Fruit fly (Drosophila melanogaster) whole organism, prepupa: ENCODE results near the gene CG11380.

Experiments used
- Blimp-1 ChIP-seq: fragments of 200-800 bp; sonication (Bioruptor generic); optimal IDR thresholded peaks from 3 replicates; lab custom pipeline; 2017; ENCODE audit warnings: missing biosample characterization, missing genetic modification characterization, mild to moderate bottlenecking, moderate library complexity, missing genetic modification reagents
- CG10669 ChIP-seq: fragments of 200-800 bp; sonication (Bioruptor generic); optimal IDR thresholded peaks from 3 replicates; lab custom pipeline; 2018; ENCODE audit warnings: missing biosample characterization, mild to moderate bottlenecking, missing genetic modification characterization, moderate library complexity
- CG11294 ChIP-seq: fragments of 200-800 bp; sonication (Bioruptor generic); IDR thresholded peaks from 2 replicates; pipeline ENCODE4 v1.3.6; 2022; ENCODE audit warnings: missing biosample characterization, missing genetic modification characterization
- CG11762 ChIP-seq: fragments of 200-800 bp; sonication (Bioruptor generic); optimal IDR thresholded peaks from 3 replicates; lab custom pipeline; 2016; ENCODE audit warnings: missing biosample characterization, missing genetic modification characterization; ENCODE audit not compliant: insufficient read depth
- CG11902 ChIP-seq: fragments of 200-800 bp; sonication (Bioruptor generic); optimal IDR thresholded peaks from 3 replicates; lab custom pipeline; 2016; ENCODE audit warnings: missing biosample characterization, missing genetic modification characterization
- CG15336 ChIP-seq: fragments of 200-800 bp; sonication (Bioruptor generic); IDR thresholded peaks from 2 replicates; pipeline ENCODE4 v1.3.6; 2022; ENCODE audit warnings: missing biosample characterization, missing genetic modification characterization
- CG1621 ChIP-seq: fragments of 200-800 bp; sonication (Bioruptor generic); optimal IDR thresholded peaks from 3 replicates; lab custom pipeline; 2018; ENCODE audit warnings: missing biosample characterization, mild to moderate bottlenecking, missing genetic modification characterization
- CG16779 ChIP-seq: fragments of 200-800 bp; sonication (Bioruptor generic); optimal IDR thresholded peaks from 3 replicates; lab custom pipeline; 2017; ENCODE audit warnings: missing biosample characterization, mild to moderate bottlenecking, missing genetic modification characterization
- CG3032 ChIP-seq: fragments of 200-800 bp; optimal IDR thresholded peaks from 2 replicates; lab custom pipeline; 2019; ENCODE audit warnings: missing biosample characterization, mild to moderate bottlenecking, missing genetic modification characterization, moderate library complexity
- CG31627 ChIP-seq: fragments of 200-800 bp; sonication (Bioruptor generic); optimal IDR thresholded peaks from 3 replicates; lab custom pipeline; 2016; ENCODE audit warnings: missing biosample characterization, missing genetic modification characterization
- CG32006 ChIP-seq: fragments of 200-800 bp; sonication (Bioruptor generic); optimal IDR thresholded peaks from 3 replicates; lab custom pipeline; 2017; ENCODE audit warnings: missing biosample characterization, mild to moderate bottlenecking, missing genetic modification characterization
- CG3919 ChIP-seq: fragments of 200-800 bp; sonication (Bioruptor generic); optimal IDR thresholded peaks from 3 replicates; lab custom pipeline; 2016; ENCODE audit warnings: missing biosample characterization, missing genetic modification characterization
- CG4318 ChIP-seq: fragments of 200-800 bp; sonication (Bioruptor generic); optimal IDR thresholded peaks from 3 replicates; lab custom pipeline; 2017; ENCODE audit warnings: missing biosample characterization, mild to moderate bottlenecking, missing genetic modification characterization
- CG6163 ChIP-seq: fragments of 200-800 bp; sonication (Bioruptor generic); IDR thresholded peaks from 3 replicates; pipeline ENCODE4 v1.3.6; 2022; ENCODE audit warnings: missing biosample characterization, missing genetic modification characterization
- CG6276 ChIP-seq: fragments of 200-800 bp; sonication (Bioruptor generic); optimal IDR thresholded peaks from 2 replicates; lab custom pipeline; 2017; ENCODE audit warnings: missing biosample characterization, mild to moderate bottlenecking, missing genetic modification characterization
- CG6808 ChIP-seq: fragments of 200-800 bp; sonication (Bioruptor generic); optimal IDR thresholded peaks from 3 replicates; lab custom pipeline; 2017; ENCODE audit warnings: missing biosample characterization, missing genetic modification characterization, mild to moderate bottlenecking, moderate library complexity, missing genetic modification reagents
- CG6854 ChIP-seq: fragments of 200-800 bp; sonication (Bioruptor generic); optimal IDR thresholded peaks from 2 replicates; lab custom pipeline; 2017; ENCODE audit warnings: missing biosample characterization, mild to moderate bottlenecking, missing genetic modification characterization
- CG7368 ChIP-seq: fragments of 200-800 bp; sonication (Bioruptor generic); optimal IDR thresholded peaks from 3 replicates; lab custom pipeline; 2016; ENCODE audit warnings: missing biosample characterization, missing genetic modification characterization
- CG8119 ChIP-seq: fragments of 200-800 bp; sonication (Bioruptor generic); IDR thresholded peaks from 3 replicates; pipeline ENCODE4 v1.3.6; 2022; ENCODE audit warnings: missing biosample characterization, missing genetic modification characterization
- CG8319 ChIP-seq: fragments of 200-800 bp; sonication (Bioruptor generic); optimal IDR thresholded peaks from 3 replicates; lab custom pipeline; 2016; ENCODE audit warnings: missing biosample characterization, missing genetic modification characterization
- CG9139 ChIP-seq: fragments of 200-800 bp; sonication (Bioruptor generic); optimal IDR thresholded peaks from 3 replicates; lab custom pipeline; 2017; ENCODE audit warnings: missing biosample characterization, mild to moderate bottlenecking, missing genetic modification characterization
- Eip75B ChIP-seq: fragments of 200-800 bp; sonication (Bioruptor generic); optimal IDR thresholded peaks from 3 replicates; lab custom pipeline; 2016; ENCODE audit warnings: missing biosample characterization, missing genetic modification characterization
- Eip78C ChIP-seq: fragments of 200-800 bp; sonication (Bioruptor generic); peaks from one replicate; lab custom pipeline; 2016; ENCODE audit warnings: missing biosample characterization, missing genetic modification characterization
- Ets21C ChIP-seq: fragments of 200-800 bp; sonication (Bioruptor generic); optimal IDR thresholded peaks from 3 replicates; lab custom pipeline; 2016; ENCODE audit warnings: missing biosample characterization, missing genetic modification characterization
- Ets96B ChIP-seq: fragments of 200-800 bp; optimal IDR thresholded peaks from 2 replicates; lab custom pipeline; 2019; ENCODE audit warnings: missing biosample characterization, mild to moderate bottlenecking, missing genetic modification characterization, moderate library complexity
- Hr39 ChIP-seq: fragments of 200-800 bp; sonication (Bioruptor generic); optimal IDR thresholded peaks from 2 replicates; lab custom pipeline; 2016; ENCODE audit warnings: missing biosample characterization, missing genetic modification characterization
- Lpt ChIP-seq: fragments of 200-800 bp; sonication (Bioruptor generic); optimal IDR thresholded peaks from 3 replicates; lab custom pipeline; 2016; ENCODE audit warnings: missing biosample characterization, missing genetic modification characterization
- Met ChIP-seq: fragments of 200-800 bp; sonication (Bioruptor generic); optimal IDR thresholded peaks from 3 replicates; lab custom pipeline; 2016; ENCODE audit warnings: missing biosample characterization, missing genetic modification characterization
- OdsH ChIP-seq: fragments of 200-800 bp; sonication (Bioruptor generic); optimal IDR thresholded peaks from 3 replicates; lab custom pipeline; 2016; ENCODE audit warnings: missing biosample characterization, missing genetic modification characterization
- Smox ChIP-seq: fragments of 200-800 bp; sonication (Bioruptor generic); optimal IDR thresholded peaks from 3 replicates; lab custom pipeline; 2016; ENCODE audit warnings: missing biosample characterization, missing genetic modification characterization
- Sox102F ChIP-seq: fragments of 200-800 bp; sonication (Bioruptor generic); optimal IDR thresholded peaks from 2 replicates; lab custom pipeline; 2016; ENCODE audit warnings: missing biosample characterization, mild to moderate bottlenecking, missing genetic modification characterization
- achi ChIP-seq: fragments of 200-800 bp; sonication (Bioruptor generic); optimal IDR thresholded peaks from 3 replicates; lab custom pipeline; 2016; ENCODE audit warnings: missing biosample characterization, missing genetic modification characterization
- acj6 ChIP-seq: fragments of 200-800 bp; sonication (Bioruptor generic); optimal IDR thresholded peaks from 3 replicates; lab custom pipeline; 2016; ENCODE audit warnings: missing biosample characterization, missing genetic modification characterization
- cyc ChIP-seq: fragments of 200-800 bp; sonication (Bioruptor generic); optimal IDR thresholded peaks from 3 replicates; lab custom pipeline; 2016; ENCODE audit warnings: missing biosample characterization, missing genetic modification characterization
- dac ChIP-seq: fragments of 200-800 bp; sonication (Bioruptor generic); optimal IDR thresholded peaks from 2 replicates; lab custom pipeline; 2017; ENCODE audit warnings: missing biosample characterization, mild to moderate bottlenecking, missing genetic modification characterization
- dsx ChIP-seq: fragments of 200-800 bp; optimal IDR thresholded peaks from 3 replicates; lab custom pipeline; 2019; ENCODE audit warnings: missing biosample characterization, mild to moderate bottlenecking, missing genetic modification characterization, moderate library complexity; ENCODE audit not compliant: poor library complexity, severe bottlenecking
- eg ChIP-seq: fragments of 200-800 bp; sonication (Bioruptor generic); IDR thresholded peaks from 3 replicates; pipeline ENCODE4 v1.3.6; 2022; ENCODE audit warnings: missing biosample characterization, missing genetic modification characterization
- fd59A ChIP-seq: fragments of 200-800 bp; sonication (Bioruptor generic); optimal IDR thresholded peaks from 2 replicates; lab custom pipeline; 2017; ENCODE audit warnings: missing biosample characterization, mild to moderate bottlenecking, missing genetic modification characterization, missing genetic modification reagents
- fd85E ChIP-seq: fragments of 200-800 bp; sonication (Bioruptor generic); optimal IDR thresholded peaks from 3 replicates; lab custom pipeline; 2016; ENCODE audit warnings: missing biosample characterization, missing genetic modification characterization
- fkh ChIP-seq: fragments of 200-800 bp; sonication (Bioruptor generic); optimal IDR thresholded peaks from 3 replicates; lab custom pipeline; 2017; ENCODE audit warnings: missing biosample characterization, mild to moderate bottlenecking, missing genetic modification characterization, moderate library complexity
- lz ChIP-seq: fragments of 200-800 bp; sonication (Bioruptor generic); optimal IDR thresholded peaks from 3 replicates; lab custom pipeline; 2016; ENCODE audit warnings: missing biosample characterization, missing genetic modification characterization
- net ChIP-seq: fragments of 200-800 bp; sonication (Bioruptor generic); optimal IDR thresholded peaks from 3 replicates; lab custom pipeline; 2016; ENCODE audit warnings: missing biosample characterization, missing genetic modification characterization
- pdm3 ChIP-seq: fragments of 200-800 bp; sonication (Bioruptor generic); optimal IDR thresholded peaks from 3 replicates; lab custom pipeline; 2016; ENCODE audit warnings: missing biosample characterization, missing genetic modification characterization
- salr ChIP-seq, 2 experiments: fragments of 200-800 bp; sonication (Bioruptor generic); optimal IDR thresholded peaks; 3 replicates each; lab custom pipeline; 2016 to 2018; ENCODE audit warnings: missing biosample characterization in 2 of 2, missing genetic modification characterization in 2 of 2, mild to moderate bottlenecking in 1 of 2
- spab ChIP-seq: fragments of 200-800 bp; sonication (Bioruptor generic); optimal IDR thresholded peaks from 2 replicates; lab custom pipeline; 2017; ENCODE audit warnings: missing biosample characterization, mild to moderate bottlenecking, missing genetic modification characterization, missing genetic modification reagents
- ss ChIP-seq, 2 experiments: fragments of 200-800 bp; sonication (Bioruptor generic); optimal IDR thresholded peaks; 2 replicates in 1 of 2; 3 replicates in 1 of 2; lab custom pipeline; 2017 to 2018; ENCODE audit warnings: mild to moderate bottlenecking in 2 of 2, missing biosample characterization in 2 of 2, missing genetic modification characterization in 2 of 2, moderate library complexity in 1 of 2
- svp ChIP-seq: fragments of 200-800 bp; sonication (Bioruptor generic); peaks from one replicate; lab custom pipeline; 2016; ENCODE audit warnings: missing biosample characterization, missing genetic modification characterization

Gene CG11380

DNA sequence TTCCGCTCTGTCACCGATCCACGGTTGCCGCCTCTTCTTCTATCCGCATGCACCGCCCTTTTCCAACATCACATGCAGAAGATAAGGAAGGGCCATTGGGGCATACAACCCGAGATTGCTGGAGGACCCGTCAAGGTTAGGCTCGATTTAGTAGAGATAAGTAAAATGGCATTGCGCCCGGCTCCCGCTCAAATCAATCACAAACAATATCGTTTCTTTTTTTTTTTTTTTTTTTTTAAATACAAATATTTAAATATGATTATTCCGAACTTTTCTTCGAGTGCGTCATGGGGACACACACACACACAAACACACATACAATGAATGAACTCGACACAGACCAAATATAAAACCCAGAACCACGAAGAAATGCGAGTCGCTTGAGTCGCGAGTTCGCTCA lies 38.0 kb downstream of the CG11380 start (continued):
- no peak for TF ChIP-seq CG1621
- no peak for TF ChIP-seq Hr39
- TF ChIP-seq fd85E (GFP tag; lab: Kevin White, UChicago): no peak
- no peak for TF ChIP-seq Eip75B (GFP tag; lab: Kevin White, UChicago)
- no peak for TF ChIP-seq CG11294 (GFP tag; lab: Robert Waterston, UW)
- no peak for TF ChIP-seq Ets96B
- no peak for TF ChIP-seq Ets21C (GFP tag; lab: Kevin White, UChicago)
- no peak for TF ChIP-seq CG6854 (GFP tag; lab: Kevin White, UChicago)
- no peak for TF ChIP-seq CG7368
- no peak for TF ChIP-seq CG31627 (GFP tag; lab: Kevin White, UChicago)

dm6 chrX:1229567-1229966 lies 38.5 kb downstream of the CG11380 start:
- TF ChIP-seq Lpt (GFP tag; lab: Kevin White, UChicago): no peak
- TF ChIP-seq ss (GFP tag; optimal IDR thresholded peaks at IDR 0.05; lab: Kevin White, UChicago): peak in 1 of 2 experiments; percentile 66
- TF ChIP-seq CG1621: no peak
- TF ChIP-seq spab (GFP tag; lab: Kevin White, UChicago): no peak
- no peak for TF ChIP-seq Eip75B (GFP tag; lab: Kevin White, UChicago)
- no peak for TF ChIP-seq lz (GFP tag; lab: Kevin White, UChicago)
- no peak for TF ChIP-seq Hr39
- TF ChIP-seq CG31627 (GFP tag; lab: Kevin White, UChicago): no peak
- TF ChIP-seq, all 60 proteins: peak for 1

dm6 chrX:1231707-1232106 lies 40.6 kb downstream of the CG11380 start:
- peak; percentile 23 for TF ChIP-seq CG10669 (GFP tag; lab: Kevin White, UChicago)
- TF ChIP-seq acj6 (GFP tag; lab: Kevin White, UChicago): no peak
- TF ChIP-seq fd59A (GFP tag; lab: Kevin White, UChicago): no peak
- no peak for TF ChIP-seq Hr39
- TF ChIP-seq spab (GFP tag; lab: Kevin White, UChicago): peak; percentile 1
- peak; percentile 60 for TF ChIP-seq CG32006
- TF ChIP-seq eg (GFP tag; lab: Robert Waterston, UW): peak; percentile 65
- TF ChIP-seq CG15336 (GFP tag; lab: Robert Waterston, UW): peak; percentile 58
- TF ChIP-seq Ets21C (GFP tag; lab: Kevin White, UChicago): no peak
- no peak for TF ChIP-seq CG3032 (tag; lab: Kevin White, UChicago)
- peak; percentile 45; the same call in 1 of the 3 replicates for TF ChIP-seq CG8119 (GFP tag; lab: Robert Waterston, UW)
- no peak for TF ChIP-seq Met (GFP tag; lab: Kevin White, UChicago)
- TF ChIP-seq dac (GFP tag; lab: Kevin White, UChicago): no peak
- no peak for TF ChIP-seq CG8319
- TF ChIP-seq cyc: no peak
- TF ChIP-seq CG6163: peak; percentile 53; the same call in 2 of the 3 replicates
- peak; percentile 5 for TF ChIP-seq achi (GFP tag; lab: Kevin White, UChicago)
- no peak for TF ChIP-seq CG11762 (GFP tag; lab: Kevin White, UChicago)
- TF ChIP-seq fd85E (GFP tag; lab: Kevin White, UChicago): no peak
- TF ChIP-seq Eip78C: peak; percentile 20
- TF ChIP-seq CG9139 (GFP tag; lab: Kevin White, UChicago): no peak
- TF ChIP-seq pdm3 (GFP tag; lab: Kevin White, UChicago): no peak
- TF ChIP-seq CG6276 (GFP tag; lab: Kevin White, UChicago): peak; percentile 49
- no peak for TF ChIP-seq ss (GFP tag; optimal IDR thresholded peaks at IDR 0.05; lab: Kevin White, UChicago)
- no peak for TF ChIP-seq svp
- TF ChIP-seq Lpt (GFP tag; lab: Kevin White, UChicago): no peak
- no peak for TF ChIP-seq Blimp-1 (GFP tag; lab: Kevin White, UChicago)
- no peak for TF ChIP-seq dsx (GFP tag; lab: Kevin White, UChicago)
- TF ChIP-seq CG7368: no peak
- no peak for TF ChIP-seq CG16779 (tag; lab: Kevin White, UChicago)
- peak; percentile 35 for TF ChIP-seq CG4318
- no peak for TF ChIP-seq net (GFP tag; lab: Kevin White, UChicago)
- TF ChIP-seq Smox (GFP tag; lab: Kevin White, UChicago): no peak
- peak; percentile 21 for TF ChIP-seq OdsH (GFP tag; lab: Kevin White, UChicago)
- TF ChIP-seq CG3919: peak; percentile 37
- TF ChIP-seq Sox102F (GFP tag; lab: Kevin White, UChicago): no peak
- no peak for TF ChIP-seq CG6808
- TF ChIP-seq fkh (GFP tag; lab: Kevin White, UChicago): no peak
- TF ChIP-seq Eip75B (GFP tag; lab: Kevin White, UChicago): no peak
- no peak for TF ChIP-seq salr (GFP tag; optimal IDR thresholded peaks at IDR 0.05; lab: Kevin White, UChicago)
- no peak for TF ChIP-seq CG11902 (GFP tag; lab: Kevin White, UChicago)
